Fruit fly (Drosophila melanogaster) Kc167 (cell line): ENCODE results near the gene CG14431.

Experiments used
- Myc ChIP-seq: fragments of >200 bp; optimal IDR thresholded peaks from 2 replicates; lab custom pipeline; 2017; ENCODE audit warnings: missing external identifiers
- Sin3A ChIP-seq: fragments of >200 bp; optimal IDR thresholded peaks from 2 replicates; lab custom pipeline; 2018; ENCODE audit warnings: missing external identifiers
- h ChIP-seq: fragments of >200 bp; optimal IDR thresholded peaks from 3 replicates; lab custom pipeline; 2018; ENCODE audit warnings: missing external identifiers
- insv ChIP-seq: fragments of >200 bp; optimal IDR thresholded peaks from 3 replicates; lab custom pipeline; 2018; ENCODE audit warnings: missing external identifiers
- psq ChIP-seq: fragments of >200 bp; optimal IDR thresholded peaks from 2 replicates; lab custom pipeline; 2017; ENCODE audit warnings: missing external identifiers
- ttk ChIP-seq: sonication (Bioruptor generic); optimal IDR thresholded peaks from 2 replicates; lab custom pipeline; 2017; ENCODE audit warnings: missing external identifiers

dm6 chrX:7004101-7004700, 96.1 kb downstream of the CG14431 start:
- TF ChIP-seq Myc (lab: Kevin White, UChicago): no peak
- no peak for TF ChIP-seq h (lab: Kevin White, UChicago)
- no peak for TF ChIP-seq psq
- no peak for TF ChIP-seq ttk
- TF ChIP-seq insv: no peak
- no peak for TF ChIP-seq Sin3A
